Worm (Caenorhabditis elegans): ENCODE data around the gene Y38E10A.8.

ce11 chrII:12570523-12570922 lies 36.5 kb upstream of the Y38E10A.8 start, which contains the start of gene Y38E10A.1:
- TF ChIP-seq pqm-1 (tag; optimal IDR thresholded peaks at IDR 0.05) (no peak), grh-1 (GFP tag; IDR thresholded peaks at IDR 0.05) (no peak), nhr-11 (tag; optimal IDR thresholded peaks at IDR 0.05) (no peak), mdl-1 (tag; optimal IDR thresholded peaks at IDR 0.05) (no peak), ama-1 (optimal IDR thresholded peaks at IDR 0.05) (no peak), F16B12.6 (tag; optimal IDR thresholded peaks at IDR 0.05) (no peak), nhr-12 (tag; optimal IDR thresholded peaks at IDR 0.05) (no peak), ztf-11 (tag; optimal IDR thresholded peaks at IDR 0.05) (no peak), ces-1 (GFP tag; optimal IDR thresholded peaks at IDR 0.05) (no peak), xbp-1 (tag; optimal IDR thresholded peaks at IDR 0.05) (no peak), nhr-28 (tag; optimal IDR thresholded peaks at IDR 0.05) (no peak), unc-130 (tag; optimal IDR thresholded peaks at IDR 0.05) (no peak), snpc-4 (tag; optimal IDR thresholded peaks at IDR 0.05) (no peak)

Measured in whole organism, L1 larva.